Worm (Caenorhabditis elegans): ENCODE data around the gene fbxa-25.
"Not testable (repeated sequence)": the region's sequence is repeated elsewhere in the genome, so short reads cannot be mapped to it uniquely, and the experiment has no call there.

The fbxa-25 gene

DNA sequence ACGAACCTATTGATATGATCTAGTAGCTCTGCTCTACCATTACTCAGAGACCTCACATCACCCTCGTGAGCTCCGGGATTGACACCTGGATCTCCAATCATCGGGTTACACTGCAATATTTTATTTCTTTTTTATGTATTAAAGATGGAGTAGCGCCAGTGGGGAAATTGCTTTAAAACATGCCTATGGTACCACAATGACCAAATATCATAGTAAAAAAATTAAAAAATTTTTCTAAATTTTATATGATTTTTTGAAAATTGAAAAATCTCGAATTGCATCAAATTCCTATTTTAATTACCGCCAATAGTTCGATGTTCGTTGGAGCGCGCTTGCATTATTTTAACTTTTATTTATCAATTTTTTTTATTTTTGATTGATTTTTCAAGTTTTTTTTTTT is 28.7 kb upstream of the fbxa-25 start, which contains the start of gene pals-40:
TSS of gene pals-40 (minus strand) at position 101 of the 400 bp plus-strand sequence.
- not testable (repeated sequence) for TF ChIP-seq daf-12 (tag; optimal IDR thresholded peaks at IDR 0.05); ceh-20 (GFP tag; IDR thresholded peaks at IDR 0.05); sdz-12 (GFP tag; optimal IDR thresholded peaks at IDR 0.05)

- TF ChIP-seq duxl-1 (tag; optimal IDR thresholded peaks at IDR 0.05; ENCODE audit: poor library complexity); mdl-1 (tag; optimal IDR thresholded peaks at IDR 0.05); daf-16 (GFP tag; optimal IDR thresholded peaks at IDR 0.05); daf-16 (tag; optimal IDR thresholded peaks at IDR 0.05): not testable (repeated sequence)
Observed at ce11 chrIII:1375491-1375890, 26.2 kb upstream of the fbxa-25 start, which contains the start of gene Y82E9BR.10. TSS of gene Y82E9BR.10 (minus strand) at chrIII:1375591.

- no peak for TF ChIP-seq F10B5.3 (tag; optimal IDR thresholded peaks at IDR 0.05)
- no peak for TF ChIP-seq hmg-1.1 (GFP tag; IDR thresholded peaks at IDR 0.05)
- peak in 1 of 2 experiments; percentile 90 for TF ChIP-seq unc-62 (GFP tag; optimal IDR thresholded peaks at IDR 0.05 in 1 of 2)
- no peak for TF ChIP-seq unc-62 (tag; optimal IDR thresholded peaks at IDR 0.05)
Observed at ce11 chrIII:1374355-1374807, 25.1 kb upstream of the fbxa-25 start, which contains the start of gene Y82E9BR.20. TSS of gene Y82E9BR.20 (plus strand) at chrIII:1374405.

DNA sequence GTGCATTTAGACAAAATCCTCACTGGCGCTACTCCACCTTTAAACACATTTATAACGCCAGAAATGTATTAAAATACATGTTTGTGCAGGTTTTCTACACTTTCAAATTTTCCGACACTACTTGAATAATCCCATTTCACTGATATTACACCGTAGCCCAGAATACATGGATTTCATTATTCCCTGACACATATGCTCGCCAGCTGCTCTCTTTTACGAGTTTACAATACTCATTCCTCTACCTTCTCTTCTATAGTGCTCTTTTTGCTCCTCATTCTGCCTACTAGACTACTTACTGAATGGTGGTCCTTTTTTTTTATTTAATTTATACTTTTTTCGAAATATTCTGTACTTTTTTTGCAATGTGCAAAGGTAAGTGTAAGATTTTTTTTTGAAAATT is 23.3 kb upstream of the fbxa-25 start:
- TF ChIP-seq T26A8.4 (GFP tag; IDR thresholded peaks at IDR 0.05) (no peak), daf-19 (GFP tag; conservative IDR thresholded peaks at IDR 0.05) (no peak), nhr-76 (tag; optimal IDR thresholded peaks at IDR 0.05) (no peak), nhr-48 (tag; optimal IDR thresholded peaks at IDR 0.05) (no peak), mdl-1 (tag; optimal IDR thresholded peaks at IDR 0.05) (no peak), unc-130 (GFP tag; optimal IDR thresholded peaks at IDR 0.05) (no peak), nhr-237 (tag; optimal IDR thresholded peaks at IDR 0.05) (no peak), unc-62 (GFP tag; optimal IDR thresholded peaks at IDR 0.05 in 1 of 2) (no peak), unc-62 (tag; optimal IDR thresholded peaks at IDR 0.05) (no peak)

ce11 chrIII:1359669-1360068 is 10.4 kb upstream of the fbxa-25 start, which contains the start of gene Y82E9BR.9:
TSS of gene Y82E9BR.9 (minus strand) at chrIII:1359769.
- TF ChIP-seq mxl-2 (GFP tag; conservative IDR thresholded peaks at IDR 0.05) = no peak
- TF ChIP-seq nhr-48 (tag; optimal IDR thresholded peaks at IDR 0.05) = no peak
- TF ChIP-seq zip-11 (GFP tag; IDR thresholded peaks at IDR 0.05) = no peak
- no peak for TF ChIP-seq nhr-102 (tag; optimal IDR thresholded peaks at IDR 0.05)
- no peak for TF ChIP-seq Y105C5A.15 (GFP tag; IDR thresholded peaks at IDR 0.05)
- no peak for TF ChIP-seq saeg-2 (GFP tag; IDR thresholded peaks at IDR 0.05)
- no peak for TF ChIP-seq aha-1 (tag)
- no peak for TF ChIP-seq tra-1 (GFP tag; IDR thresholded peaks at IDR 0.05)
- no peak for TF ChIP-seq arid-1 (GFP tag; conservative IDR thresholded peaks at IDR 0.05)
- TF ChIP-seq aly-2 (tag; optimal IDR thresholded peaks at IDR 0.05) = no peak
- TF ChIP-seq daf-19 (GFP tag; conservative IDR thresholded peaks at IDR 0.05) = no peak
- no peak for TF ChIP-seq dmd-6 (GFP tag; IDR thresholded peaks at IDR 0.05)
- no peak for TF ChIP-seq jun-1 (tag; optimal IDR thresholded peaks at IDR 0.05)
- no peak for TF ChIP-seq mdl-1 (tag; optimal IDR thresholded peaks at IDR 0.05)
- no peak for TF ChIP-seq fkh-10 (GFP tag; optimal IDR thresholded peaks at IDR 0.05)
- TF ChIP-seq ceh-20 (GFP tag; IDR thresholded peaks at IDR 0.05) = no peak
- no peak for TF ChIP-seq Y75B8A.6 (GFP tag; IDR thresholded peaks at IDR 0.05)
- no peak for TF ChIP-seq dmd-9 (GFP tag; IDR thresholded peaks at IDR 0.05)

ce11 chrIII:1357973-1358372 is 8.7 kb upstream of the fbxa-25 start, which contains the start of gene Y82E9BR.8:
TSS of gene Y82E9BR.8 (minus strand) at chrIII:1358073.
- TF ChIP-seq attf-4 (tag; optimal IDR thresholded peaks at IDR 0.05); T20F7.1 (GFP tag; optimal IDR thresholded peaks at IDR 0.05); Y5F2A.4 (GFP tag; optimal IDR thresholded peaks at IDR 0.05): not testable (repeated sequence)
